Fruit fly (Drosophila melanogaster) whole organism, pupa: Measurements from ENCODE around the gene CG31650.

ENCODE experiments used
- CG10348 ChIP-seq: fragments of 200-800 bp; sonication (Bioruptor generic); IDR thresholded peaks from 2 replicates; pipeline ENCODE4 v1.3.6; 2022; ENCODE audit warnings: missing biosample characterization, missing genetic modification characterization
- CG14655 ChIP-seq: fragments of 200-800 bp; sonication (Bioruptor generic); optimal IDR thresholded peaks from 3 replicates; lab custom pipeline; 2017; ENCODE audit warnings: mild to moderate bottlenecking, missing biosample characterization, missing genetic modification reagents, missing genetic modification characterization
- CG32121 ChIP-seq: fragments of 200-800 bp; sonication (Bioruptor generic); IDR thresholded peaks from 2 replicates; pipeline ENCODE4 v1.3.6; 2022; ENCODE audit warnings: missing biosample characterization, missing genetic modification characterization
- CG34367 ChIP-seq: fragments of 200-800 bp; sonication (Bioruptor generic); optimal IDR thresholded peaks from 2 replicates; lab custom pipeline; 2018; ENCODE audit warnings: missing biosample characterization, mild to moderate bottlenecking, missing genetic modification characterization
- CG4496 ChIP-seq: fragments of 200-800 bp; sonication (Bioruptor generic); IDR thresholded peaks from 3 replicates; pipeline ENCODE4 v1.3.6; 2022; ENCODE audit warnings: missing biosample characterization, missing genetic modification characterization
- CG8159 ChIP-seq: fragments of 200-800 bp; sonication (Bioruptor generic); optimal IDR thresholded peaks from 3 replicates; lab custom pipeline; 2018; ENCODE audit warnings: missing biosample characterization, mild to moderate bottlenecking, missing genetic modification characterization, moderate library complexity
- CG8301 ChIP-seq: fragments of 200-800 bp; sonication (Bioruptor generic); optimal IDR thresholded peaks from 2 replicates; lab custom pipeline; 2018; ENCODE audit warnings: missing biosample characterization, mild to moderate bottlenecking, missing genetic modification characterization
- EcR ChIP-seq: fragments of 200-800 bp; sonication (Bioruptor generic); optimal IDR thresholded peaks from 3 replicates; lab custom pipeline; 2019; ENCODE audit warnings: missing biosample characterization, missing genetic modification characterization, mild to moderate bottlenecking, moderate library complexity, missing genetic modification reagents
- Snoo ChIP-seq: fragments of 200-800 bp; sonication (Bioruptor generic); optimal IDR thresholded peaks from 3 replicates; lab custom pipeline; 2017; ENCODE audit warnings: missing biosample characterization, mild to moderate bottlenecking, missing genetic modification characterization, inconsistent platforms
- gl ChIP-seq: fragments of 200-800 bp; sonication (Bioruptor generic); optimal IDR thresholded peaks from 2 replicates; lab custom pipeline; 2018; ENCODE audit warnings: missing biosample characterization, mild to moderate bottlenecking, missing genetic modification characterization
- rn ChIP-seq: fragments of 200-800 bp; sonication (Bioruptor generic); IDR thresholded peaks from 2 replicates; pipeline ENCODE4 v1.3.6; 2022; ENCODE audit warnings: missing biosample characterization, missing genetic modification characterization

DNA sequence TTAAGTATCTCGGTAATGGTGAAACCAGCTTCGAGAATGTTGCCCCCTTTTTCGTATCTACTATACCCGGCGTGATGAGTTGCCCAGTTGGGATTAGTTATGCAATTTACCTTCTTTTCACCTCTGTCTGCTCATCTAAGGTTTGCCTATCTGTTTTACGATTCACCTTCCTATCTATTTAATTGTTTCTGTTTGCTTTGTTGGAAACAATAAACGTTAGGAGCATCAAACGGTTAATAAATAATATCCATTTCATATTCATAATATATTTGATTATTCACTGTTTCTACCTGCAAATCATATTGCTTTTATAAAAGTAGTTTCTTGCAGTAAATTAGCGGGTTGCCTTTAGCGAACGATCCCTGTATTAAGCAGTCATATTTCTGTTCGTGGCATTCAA is 37.3 kb downstream of the CG31650 start:
- no peak for TF ChIP-seq CG8301 (tag; lab: Kevin White, UChicago)
- TF ChIP-seq CG4496 (GFP tag; lab: Robert Waterston, UW): no peak
- peak; percentile 0 for TF ChIP-seq CG8159 (tag; lab: Kevin White, UChicago)
- TF ChIP-seq rn: no peak
- no peak for TF ChIP-seq CG34367 (tag; lab: Kevin White, UChicago)
- no peak for TF ChIP-seq CG10348
- TF ChIP-seq CG32121 (GFP tag; lab: Robert Waterston, UW): no peak
- TF ChIP-seq EcR (GFP tag; lab: Kevin White, UChicago): peak; percentile 19
- TF ChIP-seq CG14655 (GFP tag; lab: Kevin White, UChicago): no peak
- no peak for TF ChIP-seq Snoo (tag; lab: Kevin White, UChicago)
- TF ChIP-seq gl (tag; lab: Kevin White, UChicago): no peak
